Fruit fly (Drosophila melanogaster) whole organism, embryonic: Measurements from ENCODE around the gene Alp9.

ENCODE experiments used
- Blimp-1 ChIP-seq: fragments of 200-800 bp; sonication (Bioruptor generic); optimal IDR thresholded peaks from 3 replicates; lab custom pipeline; 2018; ENCODE audit warnings: missing biosample characterization, missing genetic modification characterization, mild to moderate bottlenecking, moderate library complexity, missing genetic modification reagents
- C15 ChIP-seq: fragments of 200-800 bp; sonication (Bioruptor generic); IDR thresholded peaks from 3 replicates; pipeline ENCODE4 v1.3.6; 2022; ENCODE audit warnings: missing biosample characterization, missing genetic modification characterization
- CG12219 ChIP-seq: fragments of 200-800 bp; sonication (Bioruptor generic); optimal IDR thresholded peaks from 3 replicates; lab custom pipeline; 2018; ENCODE audit warnings: missing biosample characterization, mild to moderate bottlenecking, missing genetic modification characterization
- CG14710 ChIP-seq: fragments of 200-800 bp; sonication (Bioruptor generic); optimal IDR thresholded peaks from 3 replicates; lab custom pipeline; 2019; ENCODE audit warnings: missing biosample characterization, mild to moderate bottlenecking, missing genetic modification characterization, moderate library complexity
- CG15011 ChIP-seq: fragments of 200-800 bp; sonication (Bioruptor generic); optimal IDR thresholded peaks from 3 replicates; lab custom pipeline; 2018; ENCODE audit warnings: missing biosample characterization, mild to moderate bottlenecking, missing genetic modification characterization
- CG15073 ChIP-seq: fragments of 200-800 bp; sonication (Bioruptor generic); optimal IDR thresholded peaks from 2 replicates; lab custom pipeline; 2016; ENCODE audit warnings: missing biosample characterization, missing genetic modification characterization
- CG15696 ChIP-seq: fragments of 200-800 bp; sonication (Bioruptor generic); optimal IDR thresholded peaks from 2 replicates; lab custom pipeline; 2019; ENCODE audit warnings: missing biosample characterization, mild to moderate bottlenecking, missing genetic modification characterization, moderate library complexity
- CG16815 ChIP-seq: fragments of 200-800 bp; sonication (Bioruptor generic); optimal IDR thresholded peaks from 3 replicates; lab custom pipeline; 2017; ENCODE audit warnings: missing biosample characterization, mild to moderate bottlenecking, missing genetic modification characterization
- CG2712 ChIP-seq: fragments of 200-800 bp; optimal IDR thresholded peaks from 3 replicates; lab custom pipeline; 2019; ENCODE audit warnings: missing biosample characterization, mild to moderate bottlenecking, missing genetic modification characterization, moderate library complexity
- CG33557 ChIP-seq: fragments of 200-800 bp; sonication (Bioruptor generic); optimal IDR thresholded peaks from 2 replicates; lab custom pipeline; 2019; ENCODE audit warnings: missing biosample characterization, mild to moderate bottlenecking, missing genetic modification characterization, moderate library complexity
- CG4328 ChIP-seq: fragments of 200-800 bp; sonication (Bioruptor generic); optimal IDR thresholded peaks from 3 replicates; lab custom pipeline; 2017; ENCODE audit warnings: missing biosample characterization, missing genetic modification reagents, missing genetic modification characterization
- CG4617 ChIP-seq: fragments of 200-800 bp; sonication (Bioruptor generic); optimal IDR thresholded peaks from 3 replicates; lab custom pipeline; 2016; ENCODE audit warnings: missing biosample characterization, missing genetic modification characterization, borderline replicate concordance
- CG6813 ChIP-seq: fragments of 200-800 bp; sonication (Bioruptor generic); optimal IDR thresholded peaks from 2 replicates; lab custom pipeline; 2017; ENCODE audit warnings: missing biosample characterization, missing genetic modification characterization, mild to moderate bottlenecking, moderate library complexity, missing genetic modification reagents
- CG7271 ChIP-seq: fragments of 200-800 bp; sonication (Bioruptor generic); optimal IDR thresholded peaks from 2 replicates; lab custom pipeline; 2018; ENCODE audit warnings: missing biosample characterization, mild to moderate bottlenecking, missing genetic modification characterization, moderate library complexity
- CG7556 ChIP-seq: fragments of 200-800 bp; sonication (Bioruptor generic); optimal IDR thresholded peaks from 2 replicates; lab custom pipeline; 2017; ENCODE audit warnings: missing biosample characterization, mild to moderate bottlenecking, missing genetic modification characterization
- CG7839 ChIP-seq: fragments of 200-800 bp; sonication (Bioruptor generic); optimal IDR thresholded peaks from 3 replicates; lab custom pipeline; 2018; ENCODE audit warnings: missing biosample characterization, mild to moderate bottlenecking, missing genetic modification characterization, moderate library complexity
- CG7928 ChIP-seq: fragments of 200-800 bp; sonication (Bioruptor generic); optimal IDR thresholded peaks from 2 replicates; lab custom pipeline; 2017; ENCODE audit warnings: missing biosample characterization, mild to moderate bottlenecking, missing genetic modification characterization
- CG7987 ChIP-seq: fragments of 200-800 bp; sonication (Bioruptor generic); optimal IDR thresholded peaks from 2 replicates; lab custom pipeline; 2018; ENCODE audit warnings: missing biosample characterization, mild to moderate bottlenecking, missing genetic modification characterization, moderate library complexity
- CTCF ChIP-seq: fragments of 200-800 bp; sonication (Bioruptor generic); optimal IDR thresholded peaks from 2 replicates; lab custom pipeline; 2017; ENCODE audit warnings: missing biosample characterization, mild to moderate bottlenecking, missing genetic modification characterization, moderate library complexity
- CrebB ChIP-seq: fragments of 200-800 bp; sonication (Bioruptor generic); optimal IDR thresholded peaks from 3 replicates; lab custom pipeline; 2018; ENCODE audit warnings: missing biosample characterization, mild to moderate bottlenecking, missing genetic modification characterization
- Deaf1 ChIP-seq: fragments of 200-800 bp; optimal IDR thresholded peaks from 3 replicates; lab custom pipeline; 2019; ENCODE audit warnings: missing biosample characterization, mild to moderate bottlenecking, missing genetic modification characterization, moderate library complexity
- Dp ChIP-seq: fragments of 200-800 bp; sonication (Bioruptor generic); optimal IDR thresholded peaks from 2 replicates; lab custom pipeline; 2018; ENCODE audit warnings: missing biosample characterization, mild to moderate bottlenecking, missing genetic modification characterization, moderate library complexity
- Fer3 ChIP-seq: fragments of 200-800 bp; sonication (Bioruptor generic); optimal IDR thresholded peaks from 2 replicates; lab custom pipeline; 2018; ENCODE audit warnings: missing biosample characterization, mild to moderate bottlenecking, missing genetic modification characterization, moderate library complexity
- HLH3B ChIP-seq: fragments of 200-800 bp; sonication (Bioruptor generic); IDR thresholded peaks from 2 replicates; pipeline ENCODE4 v1.3.6; 2022; ENCODE audit warnings: missing biosample characterization, missing genetic modification characterization
- Lpt ChIP-seq: fragments of >200 bp; optimal IDR thresholded peaks from 2 replicates; lab custom pipeline; 2018; ENCODE audit warnings: missing biosample characterization, missing genetic modification characterization
- MTF-1 ChIP-seq: fragments of 200-800 bp; sonication (Bioruptor generic); optimal IDR thresholded peaks from 2 replicates; lab custom pipeline; 2018; ENCODE audit warnings: missing biosample characterization, mild to moderate bottlenecking, missing genetic modification characterization, borderline replicate concordance
- Meics ChIP-seq: fragments of 200-800 bp; sonication (Bioruptor generic); optimal IDR thresholded peaks from 2 replicates; lab custom pipeline; 2017; ENCODE audit warnings: missing biosample characterization, mild to moderate bottlenecking, missing genetic modification characterization
- NC2β ChIP-seq: fragments of 200-800 bp; sonication (Bioruptor generic); optimal IDR thresholded peaks from 2 replicates; lab custom pipeline; 2016; ENCODE audit warnings: missing biosample characterization, missing genetic modification characterization
- NFAT ChIP-seq: fragments of 200-800 bp; sonication (Bioruptor generic); IDR thresholded peaks from 2 replicates; pipeline ENCODE4 v1.3.6; 2022; ENCODE audit warnings: missing biosample characterization, missing genetic modification characterization
- Scr ChIP-seq: fragments of 200-800 bp; sonication (Bioruptor generic); IDR thresholded peaks from 2 replicates; pipeline ENCODE4 v1.3.6; 2022; ENCODE audit warnings: missing biosample characterization, missing genetic modification characterization; ENCODE audit not compliant: partially characterized antibody
- Spps ChIP-seq: fragments of 200-800 bp; sonication (Bioruptor generic); optimal IDR thresholded peaks from 2 replicates; lab custom pipeline; 2018; ENCODE audit warnings: missing biosample characterization, mild to moderate bottlenecking, missing genetic modification characterization
- bab2 ChIP-seq: fragments of 200-800 bp; sonication (Bioruptor generic); optimal IDR thresholded peaks from 2 replicates; lab custom pipeline; 2016; ENCODE audit warnings: missing biosample characterization, missing genetic modification characterization
- bsh ChIP-seq, 2 experiments: fragments of 200-800 bp; sonication (Bioruptor generic); optimal IDR thresholded peaks; 2 replicates each; lab custom pipeline; 2017 to 2018; ENCODE audit warnings: mild to moderate bottlenecking in 2 of 2, missing biosample characterization in 2 of 2, missing genetic modification characterization in 2 of 2, moderate library complexity in 1 of 2
- cg ChIP-seq: fragments of 200-800 bp; sonication (Bioruptor generic); optimal IDR thresholded peaks from 3 replicates; lab custom pipeline; 2019; ENCODE audit warnings: missing biosample characterization, mild to moderate bottlenecking, missing genetic modification characterization, moderate library complexity
- dimm ChIP-seq: fragments of 200-800 bp; sonication (Bioruptor generic); IDR thresholded peaks from 2 replicates; pipeline ENCODE4 v1.3.6; 2022; ENCODE audit warnings: missing biosample characterization, missing genetic modification characterization
- ewg ChIP-seq: fragments of 200-800 bp; sonication (Bioruptor generic); optimal IDR thresholded peaks from 3 replicates; lab custom pipeline; 2017; ENCODE audit warnings: mild to moderate bottlenecking, missing biosample characterization, missing genetic modification reagents, missing genetic modification characterization
- hbn ChIP-seq: fragments of 200-800 bp; sonication (Bioruptor generic); IDR thresholded peaks from 2 replicates; pipeline ENCODE4 v1.3.6; 2022; ENCODE audit warnings: missing biosample characterization, missing genetic modification characterization; ENCODE audit not compliant: partially characterized antibody
- hkb ChIP-seq, 2 experiments: fragments of 200-800 bp in 1 of 2; fragments of >200 bp in 1 of 2; sonication (Bioruptor generic) in 1 of 2; IDR thresholded peaks in 1 of 2; optimal IDR thresholded peaks in 1 of 2; 2 replicates each; pipeline versions ENCODE4 v1.3.6 to Lab custom; 2017 to 2022; ENCODE audit warnings: missing biosample characterization in 1 of 2, missing genetic modification characterization in 1 of 2
- kni ChIP-seq: fragments of 200-800 bp; sonication (Bioruptor generic); optimal IDR thresholded peaks from 3 replicates; lab custom pipeline; 2017; ENCODE audit warnings: mild to moderate bottlenecking, missing biosample characterization, missing genetic modification reagents, missing genetic modification characterization
- lab ChIP-seq: fragments of 200-800 bp; sonication (Bioruptor generic); optimal IDR thresholded peaks from 3 replicates; lab custom pipeline; 2017; ENCODE audit warnings: missing biosample characterization, missing genetic modification characterization, mild to moderate bottlenecking, moderate library complexity, missing genetic modification reagents
- lbe ChIP-seq: fragments of 200-800 bp; sonication (Bioruptor generic); optimal IDR thresholded peaks from 2 replicates; lab custom pipeline; 2016; ENCODE audit warnings: missing biosample characterization, mild to moderate bottlenecking, missing genetic modification characterization
- lola ChIP-seq, 3 experiments: fragments of >200 bp in 2 of 3; fragments of 200-800 bp in 1 of 3; sonication (Bioruptor generic) in 1 of 3; optimal IDR thresholded peaks; 2 replicates each; lab custom pipeline; 2017 to 2019; ENCODE audit warnings: missing biosample characterization in 3 of 3, missing genetic modification characterization in 3 of 3, mild to moderate bottlenecking in 1 of 3, moderate library complexity in 1 of 3
- lov ChIP-seq, 2 experiments: fragments of 200-800 bp in 1 of 2; fragments of >200 bp in 1 of 2; sonication (Bioruptor generic) in 1 of 2; IDR thresholded peaks in 1 of 2; optimal IDR thresholded peaks in 1 of 2; 2 replicates in 1 of 2; 3 replicates in 1 of 2; pipeline versions ENCODE4 v1.3.6 to Lab custom; 2017 to 2022; ENCODE audit warnings: missing biosample characterization in 1 of 2, missing genetic modification characterization in 1 of 2
- nau ChIP-seq: fragments of 200-800 bp; sonication (Bioruptor generic); optimal IDR thresholded peaks from 3 replicates; lab custom pipeline; 2017; ENCODE audit warnings: missing biosample characterization, mild to moderate bottlenecking, missing genetic modification characterization, missing genetic modification reagents
- pb ChIP-seq: fragments of 200-800 bp; sonication (Bioruptor generic); optimal IDR thresholded peaks from 3 replicates; lab custom pipeline; 2016; ENCODE audit warnings: missing biosample characterization, missing genetic modification characterization
- rib ChIP-seq: fragments of 200-800 bp; sonication (Bioruptor generic); IDR thresholded peaks from 2 replicates; pipeline ENCODE4 v1.3.6; 2022; ENCODE audit warnings: missing biosample characterization, missing genetic modification characterization
- sqz ChIP-seq: fragments of 200-800 bp; sonication (Bioruptor generic); optimal IDR thresholded peaks from 3 replicates; lab custom pipeline; 2018; ENCODE audit warnings: missing biosample characterization, mild to moderate bottlenecking, missing genetic modification characterization
- stwl ChIP-seq: fragments of 200-800 bp; sonication (Bioruptor generic); optimal IDR thresholded peaks from 3 replicates; lab custom pipeline; 2018; ENCODE audit warnings: missing biosample characterization, mild to moderate bottlenecking, missing genetic modification characterization, moderate library complexity
- tap ChIP-seq: fragments of 200-800 bp; optimal IDR thresholded peaks from 3 replicates; lab custom pipeline; 2019; ENCODE audit warnings: missing biosample characterization, mild to moderate bottlenecking, missing genetic modification characterization, moderate library complexity
- vvl ChIP-seq: fragments of 200-800 bp; sonication (Bioruptor generic); IDR thresholded peaks from 2 replicates; pipeline ENCODE4 v1.3.6; 2022; ENCODE audit warnings: missing biosample characterization, missing genetic modification characterization

Alp9 gene

dm6 chr3L:5627816-5628215 lies 32.5 kb downstream of the Alp9 start (continued):
- TF ChIP-seq CG4328: no peak
- TF ChIP-seq tap: no peak
- TF ChIP-seq lbe: peak; percentile 30
- peak; percentile 18 for TF ChIP-seq CG14710 (tag; lab: Kevin White, UChicago)
- TF ChIP-seq CG7928 (GFP tag; lab: Kevin White, UChicago): no peak
- TF ChIP-seq MTF-1: no peak
- TF ChIP-seq cg (GFP tag; lab: Kevin White, UChicago): peak; percentile 33
- peak; percentile 100 for TF ChIP-seq Blimp-1 (GFP tag; lab: Kevin White, UChicago)
- no peak for TF ChIP-seq CG6813
- TF ChIP-seq NC2β: no peak
- TF ChIP-seq bsh (GFP tag; optimal IDR thresholded peaks at IDR 0.05; lab: Kevin White, UChicago): peak in 1 of 2 experiments; percentile 30
- no peak for TF ChIP-seq CG7556 (GFP tag; lab: Kevin White, UChicago)
- TF ChIP-seq CG15696 (tag; lab: Kevin White, UChicago): no peak
- TF ChIP-seq Deaf1 (tag; lab: Kevin White, UChicago): peak; percentile 19
- TF ChIP-seq vvl (GFP tag; lab: Robert Waterston, UW): peak; percentile 41; the same call in 1 of the 2 replicates
- TF ChIP-seq ewg (GFP tag; lab: Kevin White, UChicago): no peak
- TF ChIP-seq Scr (GFP tag; lab: Robert Waterston, UW): no peak
- no peak for TF ChIP-seq pb (GFP tag; lab: Kevin White, UChicago)
- TF ChIP-seq CG7987: no peak
- TF ChIP-seq hbn: no peak
- TF ChIP-seq CrebB: no peak
- peak; percentile 88 for TF ChIP-seq CG33557 (GFP tag; lab: Kevin White, UChicago)
- peak; percentile 42 for TF ChIP-seq sqz (GFP tag; lab: Kevin White, UChicago)
- TF ChIP-seq C15 (GFP tag; lab: Robert Waterston, UW): no peak
- TF ChIP-seq Dp (GFP tag; lab: Kevin White, UChicago): no peak
- TF ChIP-seq kni (GFP tag; lab: Kevin White, UChicago): peak; percentile 89
- no peak for TF ChIP-seq CG16815 (GFP tag; lab: Kevin White, UChicago)
- no peak for TF ChIP-seq NFAT (GFP tag; lab: Robert Waterston, UW)
- TF ChIP-seq CG15073 (GFP tag; lab: Kevin White, UChicago): no peak
- TF ChIP-seq CTCF: no peak
- no peak for TF ChIP-seq lov (optimal IDR thresholded peaks at IDR 0.05; lab: Kevin White, UChicago)
- no peak for TF ChIP-seq lov (GFP tag; IDR thresholded peaks at IDR 0.05; lab: Robert Waterston, UW)
- peak; percentile 34 for TF ChIP-seq Spps (tag; lab: Kevin White, UChicago)
- no peak for TF ChIP-seq nau (GFP tag; lab: Kevin White, UChicago)

- no peak for TF ChIP-seq CG12219
- TF ChIP-seq CG7271: no peak
- TF ChIP-seq stwl: no peak
- peak; percentile 73 for TF ChIP-seq bab2 (GFP tag; lab: Kevin White, UChicago)
- TF ChIP-seq CG16815 (GFP tag; lab: Kevin White, UChicago): peak; percentile 23
- TF ChIP-seq dimm (GFP tag; lab: Robert Waterston, UW): no peak
- TF ChIP-seq HLH3B (GFP tag; lab: Robert Waterston, UW): no peak
- TF ChIP-seq hkb (optimal IDR thresholded peaks at IDR 0.05; lab: Kevin White, UChicago): no peak
- no peak for TF ChIP-seq hkb (GFP tag; IDR thresholded peaks at IDR 0.05; lab: Robert Waterston, UW)
- TF ChIP-seq Fer3: no peak
- peak; percentile 33 for TF ChIP-seq Meics
- TF ChIP-seq CG2712: peak; percentile 52
- TF ChIP-seq rib (GFP tag; lab: Robert Waterston, UW): no peak
- no peak for TF ChIP-seq CG4617 (GFP tag; lab: Kevin White, UChicago)
- TF ChIP-seq lab (GFP tag; lab: Kevin White, UChicago): no peak
- TF ChIP-seq Lpt (GFP tag; lab: Kevin White, UChicago): no peak
- peak in 1 of 3 experiments; percentile 68 for TF ChIP-seq lola (GFP tag; optimal IDR thresholded peaks at IDR 0.05; lab: Kevin White, UChicago)
- TF ChIP-seq CG15011 (GFP tag; lab: Kevin White, UChicago): no peak
- TF ChIP-seq CG7839 (tag; lab: Kevin White, UChicago): no peak
- TF ChIP-seq Deaf1 (tag; lab: Kevin White, UChicago): no peak
Observed at dm6 chr3L:5630176-5630583, 34.8 kb downstream of the Alp9 start.
